Worm (Caenorhabditis elegans) whole organism, L3 larva: ENCODE data around the gene F53F8.5.

Source experiments
- R02D3.7 ChIP-seq: fragments of 150-350 bp; optimal IDR thresholded peaks from 2 replicates; lab custom pipeline; 2014; ENCODE audit warnings: missing biosample characterization, missing genetic modification characterization
- ZK546.5 ChIP-seq: sonication (generic microtip); optimal IDR thresholded peaks from 2 replicates; lab custom pipeline; 2017; ENCODE audit warnings: missing biosample characterization, missing genetic modification characterization
- ama-1 ChIP-seq: fragments of 150-350 bp; optimal IDR thresholded peaks from 2 replicates; lab custom pipeline; 2018
- ceh-28 ChIP-seq: fragments of 150-350 bp; optimal IDR thresholded peaks from 2 replicates; lab custom pipeline; 2014; ENCODE audit warnings: missing biosample characterization, missing genetic modification reagents, missing genetic modification characterization
- egl-27 ChIP-seq: sonication (generic microtip); optimal IDR thresholded peaks from 4 replicates; lab custom pipeline; 2017; ENCODE audit warnings: missing biosample characterization, missing genetic modification reagents, missing genetic modification characterization
- egl-5 ChIP-seq: fragments of 150-350 bp; optimal IDR thresholded peaks from 2 replicates; lab custom pipeline; 2017; ENCODE audit warnings: missing biosample characterization, missing genetic modification reagents, missing genetic modification characterization, inconsistent platforms
- elt-1 ChIP-seq: fragments of 150-350 bp; optimal IDR thresholded peaks from 2 replicates; lab custom pipeline; 2014; ENCODE audit warnings: missing biosample characterization, missing genetic modification characterization
- elt-2 ChIP-seq: sonication (generic microtip); optimal IDR thresholded peaks from 2 replicates; lab custom pipeline; 2016; ENCODE audit warnings: missing genetic modification reagents, mild to moderate bottlenecking, missing genetic modification characterization, missing compliant biosample characterization
- elt-3 ChIP-seq, 3 experiments: fragments of 150-350 bp in 1 of 3; sonication (generic microtip) in 2 of 3; optimal IDR thresholded peaks; 2 replicates in 2 of 3; 4 replicates in 1 of 3; lab custom pipeline; 2014 to 2017; ENCODE audit warnings: missing biosample characterization in 3 of 3, missing genetic modification characterization in 3 of 3
- eor-1 ChIP-seq, 2 experiments: fragments of 150-350 bp; optimal IDR thresholded peaks; 2 replicates each; lab custom pipeline; 2014 to 2018; ENCODE audit warnings: missing biosample characterization in 2 of 2, missing genetic modification characterization in 2 of 2
- fkh-10 ChIP-seq: sonication (generic microtip); optimal IDR thresholded peaks from 2 replicates; lab custom pipeline; 2017; ENCODE audit warnings: missing biosample characterization, missing genetic modification reagents, missing genetic modification characterization
- hmg-11 ChIP-seq: sonication (generic microtip); optimal IDR thresholded peaks from 2 replicates; lab custom pipeline; 2016; ENCODE audit warnings: missing genetic modification characterization, missing compliant biosample characterization
- jun-1 ChIP-seq: fragments of 150-350 bp; optimal IDR thresholded peaks from 2 replicates; lab custom pipeline; 2014; ENCODE audit warnings: missing biosample characterization, missing genetic modification reagents, missing genetic modification characterization
- lin-15B ChIP-seq: fragments of 150-350 bp; optimal IDR thresholded peaks from 2 replicates; lab custom pipeline; 2014; ENCODE audit warnings: missing biosample characterization, missing genetic modification characterization
- lin-39 ChIP-seq: fragments of 150-350 bp; optimal IDR thresholded peaks from 2 replicates; lab custom pipeline; 2018; ENCODE audit warnings: missing biosample characterization, missing genetic modification reagents, missing genetic modification characterization
- mdl-1 ChIP-seq: fragments of 150-350 bp; optimal IDR thresholded peaks from 2 replicates; lab custom pipeline; 2014; ENCODE audit warnings: missing biosample characterization, missing genetic modification characterization
- nfya-1 ChIP-seq: sonication (generic microtip); optimal IDR thresholded peaks from 2 replicates; lab custom pipeline; 2017; ENCODE audit warnings: missing genetic modification characterization, mild to moderate bottlenecking, missing compliant biosample characterization, antibody characterized with exemption, moderate library complexity; ENCODE audit not compliant: insufficient read depth
- nhr-23 ChIP-seq: fragments of 150-350 bp; optimal IDR thresholded peaks from 2 replicates; lab custom pipeline; 2014; ENCODE audit warnings: missing biosample characterization, missing genetic modification reagents, missing genetic modification characterization
- nhr-237 ChIP-seq: fragments of 150-350 bp; optimal IDR thresholded peaks from 2 replicates; lab custom pipeline; 2014; ENCODE audit warnings: missing biosample characterization, missing genetic modification characterization
- nhr-25 ChIP-seq: sonication (generic microtip); optimal IDR thresholded peaks from 2 replicates; lab custom pipeline; 2017; ENCODE audit warnings: missing biosample characterization, missing genetic modification characterization
- nhr-28 ChIP-seq: fragments of 150-350 bp; optimal IDR thresholded peaks from 2 replicates; lab custom pipeline; 2014; ENCODE audit warnings: missing biosample characterization, missing genetic modification characterization
- nhr-43 ChIP-seq: sonication (generic microtip); optimal IDR thresholded peaks from 2 replicates; lab custom pipeline; 2016; ENCODE audit warnings: mild to moderate bottlenecking, missing genetic modification characterization, missing compliant biosample characterization; ENCODE audit not compliant: poor library complexity, severe bottlenecking
- nhr-67 ChIP-seq: fragments of 150-350 bp; optimal IDR thresholded peaks from 2 replicates; lab custom pipeline; 2014; ENCODE audit warnings: missing biosample characterization, missing genetic modification characterization
- nhr-76 ChIP-seq: fragments of 150-350 bp; sonication (generic microtip); optimal IDR thresholded peaks from 5 replicates; lab custom pipeline; 2014; ENCODE audit warnings: missing biosample characterization, missing genetic modification characterization
- pha-4 ChIP-seq: fragments of 150-350 bp; optimal IDR thresholded peaks from 2 replicates; lab custom pipeline; 2014; ENCODE audit warnings: missing biosample characterization, missing genetic modification reagents, missing genetic modification characterization
- pqm-1 ChIP-seq: fragments of 150-350 bp; optimal IDR thresholded peaks from 2 replicates; lab custom pipeline; 2017; ENCODE audit warnings: missing biosample characterization, missing genetic modification characterization, inconsistent platforms
- sea-2 ChIP-seq: fragments of 150-350 bp; sonication (generic microtip); optimal IDR thresholded peaks from 4 replicates; lab custom pipeline; 2014; ENCODE audit warnings: missing biosample characterization, missing genetic modification reagents, missing genetic modification characterization
- skn-1 ChIP-seq: fragments of 150-350 bp; optimal IDR thresholded peaks from 2 replicates; lab custom pipeline; 2014; ENCODE audit warnings: missing biosample characterization, missing genetic modification characterization
- snpc-4 ChIP-seq: fragments of 150-350 bp; optimal IDR thresholded peaks from 2 replicates; lab custom pipeline; 2014; ENCODE audit warnings: missing biosample characterization, missing genetic modification characterization
- tbx-2 ChIP-seq: sonication (generic microtip); optimal IDR thresholded peaks from 2 replicates; lab custom pipeline; 2016; ENCODE audit warnings: mild to moderate bottlenecking, missing genetic modification characterization, missing compliant biosample characterization
- unc-39 ChIP-seq: sonication (generic microtip); optimal IDR thresholded peaks from 4 replicates; lab custom pipeline; 2017; ENCODE audit warnings: missing biosample characterization, missing genetic modification characterization
- unc-62 ChIP-seq: fragments of 150-350 bp; sonication (generic microtip); optimal IDR thresholded peaks from 4 replicates; lab custom pipeline; 2014; ENCODE audit warnings: missing biosample characterization, missing genetic modification reagents, missing genetic modification characterization
- zag-1 ChIP-seq: fragments of 150-350 bp; optimal IDR thresholded peaks from 2 replicates; lab custom pipeline; 2014; ENCODE audit warnings: missing biosample characterization, missing genetic modification characterization
- ztf-11 ChIP-seq: fragments of 150-350 bp; optimal IDR thresholded peaks from 2 replicates; lab custom pipeline; 2014; ENCODE audit warnings: missing biosample characterization, missing genetic modification characterization
- ztf-4 ChIP-seq: fragments of 150-350 bp; optimal IDR thresholded peaks from 2 replicates; lab custom pipeline; 2014; ENCODE audit warnings: missing biosample characterization, missing genetic modification characterization

F53F8.5 gene

DNA sequence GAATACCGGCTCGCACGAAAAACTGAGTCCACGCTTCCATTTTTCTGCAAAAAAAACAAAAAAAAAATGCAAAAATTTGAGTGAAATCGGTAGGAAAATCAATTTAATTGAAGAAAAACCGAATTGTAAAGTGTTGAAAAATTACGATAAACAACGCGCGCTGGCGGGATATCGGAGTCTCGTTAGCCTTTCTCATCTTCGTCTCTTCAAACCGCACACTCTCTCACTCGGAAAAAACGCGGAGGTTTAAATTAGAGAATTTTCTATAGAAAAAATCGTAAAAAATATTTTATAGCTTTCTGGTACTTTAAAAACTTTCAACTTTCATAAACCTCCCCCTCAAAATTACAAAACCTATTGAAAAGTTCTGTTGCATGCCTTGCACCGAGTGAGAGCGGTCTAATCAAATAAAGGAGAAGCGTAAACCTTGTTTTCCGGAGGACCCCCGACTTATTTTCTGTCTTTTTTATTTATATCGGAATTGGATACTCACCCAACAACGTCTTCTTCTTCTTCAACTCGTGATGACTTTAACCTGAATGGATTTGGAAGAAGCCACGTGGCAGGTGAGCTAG, at the start of gene F53F8.5, which contains the start of gene F53F8.6:
TSS of gene F53F8.5 (minus strand) at position 52 of the 575 bp plus-strand sequence.
TSS of gene F53F8.6 (plus strand) at position 230 of the 575 bp plus-strand sequence.
- TF ChIP-seq nhr-23 (tag; lab: Kevin White, UChicago) = peak; percentile 58
- no peak for TF ChIP-seq elt-3 (tag; optimal IDR thresholded peaks at IDR 0.05; lab: Kevin White, UChicago)
- peak; percentile 8 for TF ChIP-seq jun-1
- no peak for TF ChIP-seq eor-1 (tag; optimal IDR thresholded peaks at IDR 0.05; lab: Kevin White, UChicago)
- TF ChIP-seq pqm-1 (tag; lab: Kevin White, UChicago) = peak; percentile 25
- TF ChIP-seq unc-39 (tag; lab: Kevin White, UChicago) = no peak
- no peak for TF ChIP-seq elt-1 (tag; lab: Kevin White, UChicago)
- no peak for TF ChIP-seq egl-27 (tag; lab: Kevin White, UChicago)
- TF ChIP-seq nhr-43 = no peak
- TF ChIP-seq egl-5 (tag; lab: Kevin White, UChicago) = no peak
- TF ChIP-seq hmg-11 = peak; percentile 73
- peak; percentile 23 for TF ChIP-seq lin-15B (tag; lab: Kevin White, UChicago)
- TF ChIP-seq pha-4 (tag; lab: Kevin White, UChicago) = peak; percentile 67
- TF ChIP-seq zag-1 (tag; lab: Kevin White, UChicago) = no peak
- peak; percentile 60 for TF ChIP-seq nfya-1 (tag; lab: Kevin White, UChicago)
- peak; percentile 14 for TF ChIP-seq snpc-4 (tag; lab: Kevin White, UChicago)
- TF ChIP-seq nhr-25 (tag; lab: Kevin White, UChicago) = peak; percentile 2
- TF ChIP-seq lin-39 (tag; lab: Kevin White, UChicago) = no peak
- no peak for TF ChIP-seq ZK546.5 (tag; lab: Kevin White, UChicago)
- no peak for TF ChIP-seq ztf-11
- no peak for TF ChIP-seq nhr-28 (tag; lab: Kevin White, UChicago)

DNA sequence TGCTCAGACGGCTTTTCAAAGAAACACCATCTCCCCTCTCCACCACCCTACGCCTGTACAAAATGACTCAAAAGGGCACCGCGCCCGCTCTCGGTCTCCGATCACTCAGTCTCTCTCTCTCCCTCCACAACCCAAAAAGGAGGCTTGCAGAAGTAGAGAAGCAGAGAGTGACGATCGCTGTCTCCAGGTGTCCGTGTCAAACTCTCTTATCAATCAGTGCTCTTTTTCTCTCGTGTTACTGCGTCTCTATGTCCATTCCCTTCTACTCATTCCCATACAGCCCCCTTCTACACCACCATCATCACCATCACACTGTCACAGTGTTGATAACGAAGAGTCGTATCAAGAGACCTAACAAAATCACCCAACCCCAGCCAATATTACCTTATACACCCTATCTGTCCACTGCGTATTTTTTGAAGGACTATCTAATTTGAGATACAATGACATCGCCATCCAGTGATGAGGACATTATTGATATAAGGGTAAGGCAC, 48.8 kb upstream of the F53F8.5 start, which contains the start of gene pha-4:
TSS of gene pha-4 (plus strand) at position 444 of the 494 bp plus-strand sequence.
- TF ChIP-seq skn-1 (tag; lab: Kevin White, UChicago) (no peak), elt-2 (tag; lab: Kevin White, UChicago) (peak; percentile 86), pqm-1 (tag; lab: Kevin White, UChicago) (peak; percentile 69)

DNA sequence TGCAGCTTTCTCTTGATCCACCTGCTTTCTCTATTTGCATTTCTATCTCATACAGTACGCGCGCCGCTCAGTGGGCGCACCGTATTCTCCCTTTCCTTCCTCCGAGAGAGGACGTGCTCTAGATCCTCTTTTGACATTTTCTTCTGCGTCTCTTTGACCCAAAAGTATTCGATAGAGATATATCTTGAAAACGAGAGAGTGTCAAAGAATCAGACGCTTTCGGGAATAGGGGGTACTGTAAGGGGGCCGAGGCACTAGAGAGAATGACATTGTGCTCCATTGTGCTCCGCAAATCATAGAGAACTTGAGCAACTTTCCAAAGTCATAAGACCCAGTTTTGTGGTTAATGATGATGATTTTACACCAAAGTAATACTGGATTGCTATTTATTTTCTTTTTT, 45.2 kb upstream of the F53F8.5 start:
- no peak for TF ChIP-seq ceh-28 (tag; lab: Kevin White, UChicago)
- TF ChIP-seq mdl-1 (tag; lab: Kevin White, UChicago) = no peak
- no peak for TF ChIP-seq nhr-76
- no peak for TF ChIP-seq tbx-2

DNA sequence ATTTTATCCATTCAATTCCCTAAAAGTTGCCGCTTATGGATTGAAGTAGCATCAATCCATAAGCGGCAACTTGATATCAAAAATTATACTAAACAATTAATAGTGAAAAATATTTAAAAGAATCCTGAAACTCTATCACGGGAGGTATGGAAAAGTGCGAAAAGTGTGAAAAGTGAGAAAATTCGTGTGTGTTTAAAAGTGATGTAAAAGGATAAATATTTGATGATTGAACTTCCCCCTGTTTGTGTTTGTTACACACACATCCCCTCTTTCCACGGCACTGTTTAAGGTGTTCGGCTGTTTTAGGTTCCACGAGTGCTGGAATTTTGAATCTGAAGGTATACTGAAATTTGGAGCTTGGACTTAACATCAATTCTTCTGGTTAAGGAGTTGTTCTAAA, 44.1 kb upstream of the F53F8.5 start:
- TF ChIP-seq ztf-11 = no peak
- no peak for TF ChIP-seq tbx-2
- no peak for TF ChIP-seq ztf-4 (tag; lab: Kevin White, UChicago)
- TF ChIP-seq unc-62 (GFP tag; lab: Kevin White, UChicago) = no peak
- no peak for TF ChIP-seq snpc-4 (tag; lab: Kevin White, UChicago)
- TF ChIP-seq nhr-237 (tag; lab: Kevin White, UChicago) = no peak
- no peak for TF ChIP-seq fkh-10
- TF ChIP-seq R02D3.7 = no peak
- TF ChIP-seq ama-1 (lab: Kevin White, UChicago) = no peak
- TF ChIP-seq ZK546.5 (tag; lab: Kevin White, UChicago) = no peak
- no peak for TF ChIP-seq elt-1 (tag; lab: Kevin White, UChicago)
- TF ChIP-seq nhr-28 (tag; lab: Kevin White, UChicago) = no peak
- no peak for TF ChIP-seq sea-2
- no peak for TF ChIP-seq nhr-43
- TF ChIP-seq elt-3 (tag; optimal IDR thresholded peaks at IDR 0.05; lab: Kevin White, UChicago) = no peak
- TF ChIP-seq nhr-76 = no peak
- no peak for TF ChIP-seq nhr-67 (tag; lab: Kevin White, UChicago)
